Fruit fly (Drosophila melanogaster) whole organism, adult: ENCODE results near the gene repo.

Experiments
- CG12768 ChIP-seq: fragments of 200-800 bp; sonication (Bioruptor generic); optimal IDR thresholded peaks from 2 replicates; lab custom pipeline; 2017; ENCODE audit warnings: missing biosample characterization, missing genetic modification characterization, mild to moderate bottlenecking, moderate library complexity, missing genetic modification reagents
- CG5204 ChIP-seq: fragments of 200-800 bp; sonication (Bioruptor generic); optimal IDR thresholded peaks from 2 replicates; lab custom pipeline; 2016; ENCODE audit warnings: missing biosample characterization, missing genetic modification characterization
- bab1 ChIP-seq: fragments of 200-800 bp; sonication (Bioruptor generic); optimal IDR thresholded peaks from 3 replicates; lab custom pipeline; 2019; ENCODE audit warnings: missing biosample characterization, mild to moderate bottlenecking, missing genetic modification characterization, moderate library complexity
- cic ChIP-seq: fragments of 200-800 bp; sonication (Bioruptor generic); optimal IDR thresholded peaks from 2 replicates; lab custom pipeline; 2017; ENCODE audit warnings: missing biosample characterization, mild to moderate bottlenecking, missing genetic modification characterization, moderate library complexity

DNA sequence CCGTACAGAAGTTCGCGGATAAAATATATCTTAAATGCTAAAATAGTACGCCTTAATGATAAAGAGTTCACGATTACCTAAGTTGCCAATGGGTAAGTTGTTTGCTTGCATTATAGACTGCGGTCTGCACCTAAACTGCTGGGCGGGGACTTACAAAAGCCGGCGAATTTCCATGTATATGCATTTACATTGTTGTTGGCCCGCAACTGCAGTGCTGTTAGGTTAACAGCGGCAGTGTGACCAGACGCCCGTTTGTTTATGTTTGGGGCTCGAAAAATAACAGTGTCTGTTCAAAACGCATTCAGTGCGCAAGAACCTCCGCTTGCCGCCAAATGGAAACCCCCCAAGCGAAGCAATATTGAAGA is 36.1 kb upstream of the repo start:
- TF ChIP-seq CG5204 (GFP tag; lab: Kevin White, UChicago) (no peak), cic (GFP tag; lab: Kevin White, UChicago) (no peak), bab1 (GFP tag; lab: Kevin White, UChicago) (no peak), CG12768 (GFP tag; lab: Kevin White, UChicago) (no peak)
